Worm (Caenorhabditis elegans): ENCODE data around the gene BE10.3.

- TF ChIP-seq lsy-2 (tag; optimal IDR thresholded peaks at IDR 0.05) (no peak), nhr-237 (tag; optimal IDR thresholded peaks at IDR 0.05) (no peak), mep-1 (tag; optimal IDR thresholded peaks at IDR 0.05) (no peak), unc-39 (tag; optimal IDR thresholded peaks at IDR 0.05) (no peak), elt-3 (tag; optimal IDR thresholded peaks at IDR 0.05) (no peak), lin-13 (tag; optimal IDR thresholded peaks at IDR 0.05) (no peak), snpc-4 (tag; optimal IDR thresholded peaks at IDR 0.05) (no peak), ceh-43 (GFP tag; optimal IDR thresholded peaks at IDR 0.05) (no peak), ham-2 (GFP tag; optimal IDR thresholded peaks at IDR 0.05) (no peak), nhr-28 (tag; optimal IDR thresholded peaks at IDR 0.05) (no peak)
Measured at ce11 chrIII:12842858-12843257, 35.0 kb downstream of the BE10.3 start.
